Worm (Caenorhabditis elegans) whole organism, mixed stage, embryonic: Measurements from ENCODE around the gene R102.4.

Experiments used
- lsy-2 ChIP-seq: fragments of 150-350 bp; optimal IDR thresholded peaks from 2 replicates; lab custom pipeline; 2014; ENCODE audit warnings: missing biosample characterization, missing genetic modification characterization
- sptf-1 ChIP-seq: sonication (generic microtip); optimal IDR thresholded peaks from 2 replicates; lab custom pipeline; 2017; ENCODE audit warnings: mild to moderate bottlenecking, missing genetic modification characterization, moderate library complexity, missing compliant biosample characterization
- ztf-11 ChIP-seq: fragments of 150-350 bp; optimal IDR thresholded peaks from 2 replicates; lab custom pipeline; 2014; ENCODE audit warnings: missing biosample characterization, missing genetic modification characterization

- no peak for TF ChIP-seq lsy-2
- TF ChIP-seq sptf-1 (tag; lab: Kevin White, UChicago) = no peak
- TF ChIP-seq ztf-11 (tag; lab: Kevin White, UChicago) = no peak
Measured at ce11 chrIV:10690139-10690538, 5.0 kb downstream of the R102.4 start, which contains the start of gene R102.8.
